Worm (Caenorhabditis elegans) whole organism, L4 larva: ENCODE measurements around the gene sru-48.

ENCODE experiments used
- ces-1 ChIP-seq: fragments of 150-350 bp; sonication (generic microtip); optimal IDR thresholded peaks from 4 replicates; lab custom pipeline; 2014; ENCODE audit warnings: missing biosample characterization, missing genetic modification reagents, missing genetic modification characterization
- lin-39 ChIP-seq: fragments of 150-350 bp; optimal IDR thresholded peaks from 2 replicates; lab custom pipeline; 2014; ENCODE audit warnings: missing biosample characterization, missing genetic modification reagents, missing genetic modification characterization
- nhr-28 ChIP-seq: fragments of 150-350 bp; optimal IDR thresholded peaks from 2 replicates; lab custom pipeline; 2014; ENCODE audit warnings: missing biosample characterization, missing genetic modification characterization

DNA sequence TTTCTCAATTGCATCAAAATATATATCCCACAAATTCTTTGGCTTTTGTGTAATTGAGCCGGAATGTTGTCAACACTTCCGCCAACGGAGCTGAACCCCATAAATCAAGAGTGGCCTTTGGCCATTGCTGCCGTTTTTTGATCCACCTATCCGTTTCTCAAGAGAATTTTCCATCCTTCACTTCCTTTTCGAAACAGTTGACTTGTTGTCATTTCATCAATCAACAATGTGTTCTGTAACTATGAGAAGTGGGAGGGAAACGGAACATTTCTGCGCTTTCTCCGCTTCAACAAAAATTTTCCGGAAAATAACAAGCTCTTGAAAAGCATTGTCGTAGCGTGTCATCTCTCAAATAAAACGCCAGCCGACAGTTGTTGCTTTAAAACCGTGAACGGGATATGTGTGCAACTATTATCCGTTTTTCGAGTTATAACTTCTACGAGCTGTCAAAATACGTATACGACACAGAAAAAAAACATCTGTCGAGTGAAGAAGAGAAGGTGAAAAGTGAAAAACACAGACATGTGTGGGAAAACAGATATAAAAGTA is 19.9 kb downstream of the sru-48 start:
- TF ChIP-seq lin-39 (tag; lab: Kevin White, UChicago) (no peak), nhr-28 (tag; lab: Kevin White, UChicago) (no peak), ces-1 (GFP tag; lab: Kevin White, UChicago) (no peak)
